Worm (Caenorhabditis elegans) whole organism, dauer: ENCODE results near the gene Y38E10A.8.

Experiments used
- unc-62 ChIP-seq: sonication (generic microtip); optimal IDR thresholded peaks from 2 replicates; lab custom pipeline; 2017; ENCODE audit warnings: missing biosample characterization, missing genetic modification reagents, missing genetic modification characterization

Y38E10A.8 gene

DNA sequence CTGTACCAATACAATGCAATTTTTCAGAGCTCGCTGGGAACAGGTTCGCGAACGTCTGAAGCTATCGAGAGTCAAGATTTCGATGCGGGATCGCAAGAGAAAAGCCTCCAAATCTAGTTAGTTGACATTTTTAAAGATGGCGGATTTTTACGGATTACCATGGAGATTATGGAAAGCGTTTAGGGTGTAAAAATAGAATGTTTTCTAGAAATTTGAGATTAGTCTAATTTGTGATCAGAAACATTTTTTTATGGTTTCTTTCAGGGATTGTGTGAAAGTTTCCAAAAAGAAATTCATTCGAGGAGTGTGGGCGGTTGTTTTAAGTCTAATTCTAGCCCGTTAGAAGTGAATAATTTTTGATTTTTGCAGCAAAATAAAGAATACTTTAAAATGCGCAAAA lies 48.8 kb downstream of the Y38E10A.8 start:
- TF ChIP-seq unc-62 (GFP tag; lab: Kevin White, UChicago): no peak

DNA sequence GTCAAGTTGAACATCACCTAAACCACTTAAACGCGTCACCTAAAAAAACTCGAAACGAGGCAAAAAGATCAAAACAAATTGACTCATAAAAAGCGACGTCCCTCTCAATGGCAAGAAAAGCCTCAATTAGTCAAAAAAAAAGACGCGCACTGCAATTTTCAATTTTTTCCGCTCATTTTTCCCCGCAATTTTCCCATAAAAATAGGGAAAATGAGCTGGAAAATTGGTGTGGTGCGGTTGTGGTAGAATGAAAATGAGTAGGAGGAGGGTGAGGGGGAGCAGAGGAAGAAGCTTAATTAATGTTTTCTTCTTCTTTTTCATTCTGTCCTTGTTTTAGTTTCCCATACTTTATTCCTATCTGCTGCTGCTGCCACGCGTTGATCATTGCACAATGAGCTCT lies 50.6 kb downstream of the Y38E10A.8 start:
- no peak for TF ChIP-seq unc-62 (GFP tag; lab: Kevin White, UChicago)
